Fruit fly (Drosophila melanogaster) whole organism, prepupa: Measurements from ENCODE around the gene CG45073.

Experiments
- Blimp-1 ChIP-seq: fragments of 200-800 bp; sonication (Bioruptor generic); optimal IDR thresholded peaks from 3 replicates; lab custom pipeline; 2017; ENCODE audit warnings: missing biosample characterization, missing genetic modification characterization, mild to moderate bottlenecking, moderate library complexity, missing genetic modification reagents
- CG10631 ChIP-seq: fragments of 200-800 bp; sonication (Bioruptor generic); optimal IDR thresholded peaks from 2 replicates; lab custom pipeline; 2016; ENCODE audit warnings: missing biosample characterization, missing genetic modification characterization
- CG10669 ChIP-seq: fragments of 200-800 bp; sonication (Bioruptor generic); optimal IDR thresholded peaks from 3 replicates; lab custom pipeline; 2018; ENCODE audit warnings: missing biosample characterization, mild to moderate bottlenecking, missing genetic modification characterization, moderate library complexity
- CG11294 ChIP-seq: fragments of 200-800 bp; sonication (Bioruptor generic); IDR thresholded peaks from 2 replicates; pipeline ENCODE4 v1.3.6; 2022; ENCODE audit warnings: missing biosample characterization, missing genetic modification characterization
- CG11762 ChIP-seq: fragments of 200-800 bp; sonication (Bioruptor generic); optimal IDR thresholded peaks from 3 replicates; lab custom pipeline; 2016; ENCODE audit warnings: missing biosample characterization, missing genetic modification characterization; ENCODE audit not compliant: insufficient read depth
- CG11902 ChIP-seq: fragments of 200-800 bp; sonication (Bioruptor generic); optimal IDR thresholded peaks from 3 replicates; lab custom pipeline; 2016; ENCODE audit warnings: missing biosample characterization, missing genetic modification characterization
- CG15336 ChIP-seq: fragments of 200-800 bp; sonication (Bioruptor generic); IDR thresholded peaks from 2 replicates; pipeline ENCODE4 v1.3.6; 2022; ENCODE audit warnings: missing biosample characterization, missing genetic modification characterization
- CG1621 ChIP-seq: fragments of 200-800 bp; sonication (Bioruptor generic); optimal IDR thresholded peaks from 3 replicates; lab custom pipeline; 2018; ENCODE audit warnings: missing biosample characterization, mild to moderate bottlenecking, missing genetic modification characterization
- CG16779 ChIP-seq: fragments of 200-800 bp; sonication (Bioruptor generic); optimal IDR thresholded peaks from 3 replicates; lab custom pipeline; 2017; ENCODE audit warnings: missing biosample characterization, mild to moderate bottlenecking, missing genetic modification characterization
- CG3032 ChIP-seq: fragments of 200-800 bp; optimal IDR thresholded peaks from 2 replicates; lab custom pipeline; 2019; ENCODE audit warnings: missing biosample characterization, mild to moderate bottlenecking, missing genetic modification characterization, moderate library complexity
- CG31627 ChIP-seq: fragments of 200-800 bp; sonication (Bioruptor generic); optimal IDR thresholded peaks from 3 replicates; lab custom pipeline; 2016; ENCODE audit warnings: missing biosample characterization, missing genetic modification characterization
- CG32006 ChIP-seq: fragments of 200-800 bp; sonication (Bioruptor generic); optimal IDR thresholded peaks from 3 replicates; lab custom pipeline; 2017; ENCODE audit warnings: missing biosample characterization, mild to moderate bottlenecking, missing genetic modification characterization
- CG34406 ChIP-seq: fragments of 200-800 bp; sonication (Bioruptor generic); optimal IDR thresholded peaks from 3 replicates; lab custom pipeline; 2016; ENCODE audit warnings: missing biosample characterization, missing genetic modification characterization
- CG3919 ChIP-seq: fragments of 200-800 bp; sonication (Bioruptor generic); optimal IDR thresholded peaks from 3 replicates; lab custom pipeline; 2016; ENCODE audit warnings: missing biosample characterization, missing genetic modification characterization
- CG4318 ChIP-seq: fragments of 200-800 bp; sonication (Bioruptor generic); optimal IDR thresholded peaks from 3 replicates; lab custom pipeline; 2017; ENCODE audit warnings: missing biosample characterization, mild to moderate bottlenecking, missing genetic modification characterization
- CG6163 ChIP-seq: fragments of 200-800 bp; sonication (Bioruptor generic); IDR thresholded peaks from 3 replicates; pipeline ENCODE4 v1.3.6; 2022; ENCODE audit warnings: missing biosample characterization, missing genetic modification characterization
- CG6808 ChIP-seq: fragments of 200-800 bp; sonication (Bioruptor generic); optimal IDR thresholded peaks from 3 replicates; lab custom pipeline; 2017; ENCODE audit warnings: missing biosample characterization, missing genetic modification characterization, mild to moderate bottlenecking, moderate library complexity, missing genetic modification reagents
- CG7368 ChIP-seq: fragments of 200-800 bp; sonication (Bioruptor generic); optimal IDR thresholded peaks from 3 replicates; lab custom pipeline; 2016; ENCODE audit warnings: missing biosample characterization, missing genetic modification characterization
- CG8119 ChIP-seq: fragments of 200-800 bp; sonication (Bioruptor generic); IDR thresholded peaks from 3 replicates; pipeline ENCODE4 v1.3.6; 2022; ENCODE audit warnings: missing biosample characterization, missing genetic modification characterization
- CG8319 ChIP-seq: fragments of 200-800 bp; sonication (Bioruptor generic); optimal IDR thresholded peaks from 3 replicates; lab custom pipeline; 2016; ENCODE audit warnings: missing biosample characterization, missing genetic modification characterization
- CG8632 ChIP-seq: fragments of 200-800 bp; sonication (Bioruptor generic); optimal IDR thresholded peaks from 3 replicates; lab custom pipeline; 2016; ENCODE audit warnings: missing biosample characterization, missing genetic modification characterization
- CG9139 ChIP-seq: fragments of 200-800 bp; sonication (Bioruptor generic); optimal IDR thresholded peaks from 3 replicates; lab custom pipeline; 2017; ENCODE audit warnings: missing biosample characterization, mild to moderate bottlenecking, missing genetic modification characterization
- Eip75B ChIP-seq: fragments of 200-800 bp; sonication (Bioruptor generic); optimal IDR thresholded peaks from 3 replicates; lab custom pipeline; 2016; ENCODE audit warnings: missing biosample characterization, missing genetic modification characterization
- Eip78C ChIP-seq: fragments of 200-800 bp; sonication (Bioruptor generic); peaks from one replicate; lab custom pipeline; 2016; ENCODE audit warnings: missing biosample characterization, missing genetic modification characterization
- Eip93F ChIP-seq: fragments of 200-800 bp; sonication (Bioruptor generic); optimal IDR thresholded peaks from 2 replicates; lab custom pipeline; 2016; ENCODE audit warnings: missing biosample characterization, mild to moderate bottlenecking, missing genetic modification characterization
- Ets21C ChIP-seq: fragments of 200-800 bp; sonication (Bioruptor generic); optimal IDR thresholded peaks from 3 replicates; lab custom pipeline; 2016; ENCODE audit warnings: missing biosample characterization, missing genetic modification characterization
- Ets96B ChIP-seq: fragments of 200-800 bp; optimal IDR thresholded peaks from 2 replicates; lab custom pipeline; 2019; ENCODE audit warnings: missing biosample characterization, mild to moderate bottlenecking, missing genetic modification characterization, moderate library complexity
- Gug ChIP-seq: fragments of 200-800 bp; sonication (Bioruptor generic); IDR thresholded peaks from 2 replicates; pipeline ENCODE4 v1.3.6; 2022; ENCODE audit warnings: missing biosample characterization, missing genetic modification characterization
- Hr39 ChIP-seq: fragments of 200-800 bp; sonication (Bioruptor generic); optimal IDR thresholded peaks from 2 replicates; lab custom pipeline; 2016; ENCODE audit warnings: missing biosample characterization, missing genetic modification characterization
- Lpt ChIP-seq: fragments of 200-800 bp; sonication (Bioruptor generic); optimal IDR thresholded peaks from 3 replicates; lab custom pipeline; 2016; ENCODE audit warnings: missing biosample characterization, missing genetic modification characterization
- Met ChIP-seq: fragments of 200-800 bp; sonication (Bioruptor generic); optimal IDR thresholded peaks from 3 replicates; lab custom pipeline; 2016; ENCODE audit warnings: missing biosample characterization, missing genetic modification characterization
- OdsH ChIP-seq: fragments of 200-800 bp; sonication (Bioruptor generic); optimal IDR thresholded peaks from 3 replicates; lab custom pipeline; 2016; ENCODE audit warnings: missing biosample characterization, missing genetic modification characterization
- Smox ChIP-seq: fragments of 200-800 bp; sonication (Bioruptor generic); optimal IDR thresholded peaks from 3 replicates; lab custom pipeline; 2016; ENCODE audit warnings: missing biosample characterization, missing genetic modification characterization
- Sox102F ChIP-seq: fragments of 200-800 bp; sonication (Bioruptor generic); optimal IDR thresholded peaks from 2 replicates; lab custom pipeline; 2016; ENCODE audit warnings: missing biosample characterization, mild to moderate bottlenecking, missing genetic modification characterization
- Sox14 ChIP-seq: fragments of 200-800 bp; sonication (Bioruptor generic); optimal IDR thresholded peaks from 3 replicates; lab custom pipeline; 2016; ENCODE audit warnings: missing biosample characterization, missing genetic modification characterization
- Sox15 ChIP-seq: fragments of 200-800 bp; sonication (Bioruptor generic); optimal IDR thresholded peaks from 3 replicates; lab custom pipeline; 2016; ENCODE audit warnings: missing biosample characterization, missing genetic modification characterization
- achi ChIP-seq: fragments of 200-800 bp; sonication (Bioruptor generic); optimal IDR thresholded peaks from 3 replicates; lab custom pipeline; 2016; ENCODE audit warnings: missing biosample characterization, missing genetic modification characterization
- acj6 ChIP-seq: fragments of 200-800 bp; sonication (Bioruptor generic); optimal IDR thresholded peaks from 3 replicates; lab custom pipeline; 2016; ENCODE audit warnings: missing biosample characterization, missing genetic modification characterization
- dac ChIP-seq: fragments of 200-800 bp; sonication (Bioruptor generic); optimal IDR thresholded peaks from 2 replicates; lab custom pipeline; 2017; ENCODE audit warnings: missing biosample characterization, mild to moderate bottlenecking, missing genetic modification characterization
- dsx ChIP-seq: fragments of 200-800 bp; optimal IDR thresholded peaks from 3 replicates; lab custom pipeline; 2019; ENCODE audit warnings: missing biosample characterization, mild to moderate bottlenecking, missing genetic modification characterization, moderate library complexity; ENCODE audit not compliant: poor library complexity, severe bottlenecking
- esn ChIP-seq: fragments of 200-800 bp; sonication (Bioruptor generic); optimal IDR thresholded peaks from 2 replicates; lab custom pipeline; 2016; ENCODE audit warnings: missing biosample characterization, mild to moderate bottlenecking, missing genetic modification characterization, moderate library complexity
- fd85E ChIP-seq: fragments of 200-800 bp; sonication (Bioruptor generic); optimal IDR thresholded peaks from 3 replicates; lab custom pipeline; 2016; ENCODE audit warnings: missing biosample characterization, missing genetic modification characterization
- fkh ChIP-seq: fragments of 200-800 bp; sonication (Bioruptor generic); optimal IDR thresholded peaks from 3 replicates; lab custom pipeline; 2017; ENCODE audit warnings: missing biosample characterization, mild to moderate bottlenecking, missing genetic modification characterization, moderate library complexity
- lz ChIP-seq: fragments of 200-800 bp; sonication (Bioruptor generic); optimal IDR thresholded peaks from 3 replicates; lab custom pipeline; 2016; ENCODE audit warnings: missing biosample characterization, missing genetic modification characterization
- net ChIP-seq: fragments of 200-800 bp; sonication (Bioruptor generic); optimal IDR thresholded peaks from 3 replicates; lab custom pipeline; 2016; ENCODE audit warnings: missing biosample characterization, missing genetic modification characterization
- pdm3 ChIP-seq: fragments of 200-800 bp; sonication (Bioruptor generic); optimal IDR thresholded peaks from 3 replicates; lab custom pipeline; 2016; ENCODE audit warnings: missing biosample characterization, missing genetic modification characterization
- salr ChIP-seq, 2 experiments: fragments of 200-800 bp; sonication (Bioruptor generic); optimal IDR thresholded peaks; 3 replicates each; lab custom pipeline; 2016 to 2018; ENCODE audit warnings: missing biosample characterization in 2 of 2, missing genetic modification characterization in 2 of 2, mild to moderate bottlenecking in 1 of 2
- spab ChIP-seq: fragments of 200-800 bp; sonication (Bioruptor generic); optimal IDR thresholded peaks from 2 replicates; lab custom pipeline; 2017; ENCODE audit warnings: missing biosample characterization, mild to moderate bottlenecking, missing genetic modification characterization, missing genetic modification reagents
- topi ChIP-seq: fragments of 200-800 bp; sonication (Bioruptor generic); optimal IDR thresholded peaks from 3 replicates; lab custom pipeline; 2016; ENCODE audit warnings: missing biosample characterization, missing genetic modification characterization
- vri ChIP-seq: fragments of 200-800 bp; sonication (Bioruptor generic); optimal IDR thresholded peaks from 3 replicates; lab custom pipeline; 2016; ENCODE audit warnings: missing biosample characterization, mild to moderate bottlenecking, missing genetic modification characterization

The CG45073 gene

DNA sequence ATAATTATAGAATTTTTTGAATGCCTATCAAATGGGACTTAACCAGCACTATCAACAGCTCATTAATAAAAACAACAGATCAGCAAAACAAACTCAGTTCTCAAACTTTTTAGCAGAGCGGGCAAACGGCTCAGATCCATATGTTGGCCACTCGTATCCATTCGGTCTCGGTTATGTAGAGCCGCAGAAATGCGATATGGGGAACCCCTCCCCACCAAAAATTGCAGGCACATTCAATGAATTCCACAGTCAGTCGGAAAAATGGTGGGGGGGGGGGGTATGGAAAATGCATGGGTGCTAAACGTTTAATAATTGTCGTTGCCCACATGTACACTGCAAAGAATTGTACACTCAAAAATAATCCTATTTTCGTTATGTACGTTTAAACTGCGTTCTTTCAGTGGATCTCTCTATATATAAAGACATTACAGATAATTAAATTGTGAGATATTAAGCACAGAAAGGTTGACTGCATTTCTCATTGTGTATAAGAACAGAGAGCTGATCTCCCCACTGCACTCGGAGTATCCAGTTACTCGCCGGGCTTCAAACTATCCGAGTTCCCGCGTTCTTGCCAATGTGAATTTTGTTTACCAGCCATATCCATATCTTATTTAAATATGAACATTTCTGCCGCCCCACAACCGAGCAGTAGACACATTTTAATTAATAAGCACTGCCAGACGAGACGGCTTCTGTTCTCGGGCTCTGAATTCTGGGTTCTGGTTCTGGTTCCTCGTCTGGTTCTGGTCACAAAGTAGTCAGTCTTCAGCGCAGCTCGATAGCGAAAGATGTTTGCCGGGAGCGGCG, 27.0 kb upstream of the CG45073 start, which contains the start of gene CG15529:
Gene CG15529, plus strand, starts transcription at position 760 of the 810 bp plus-strand sequence.
- TF ChIP-seq acj6 (GFP tag; lab: Kevin White, UChicago) (peak; percentile 68), lz (GFP tag; lab: Kevin White, UChicago) (peak; percentile 26), CG6808 (peak; percentile 74), CG8119 (GFP tag; lab: Robert Waterston, UW) (peak; percentile 76), fkh (GFP tag; lab: Kevin White, UChicago) (no peak), CG31627 (GFP tag; lab: Kevin White, UChicago) (peak; percentile 26), OdsH (GFP tag; lab: Kevin White, UChicago) (peak; percentile 56), Met (GFP tag; lab: Kevin White, UChicago) (no peak), achi (GFP tag; lab: Kevin White, UChicago) (peak; percentile 57), fd85E (GFP tag; lab: Kevin White, UChicago) (no peak), CG10669 (GFP tag; lab: Kevin White, UChicago) (peak; percentile 72), CG3919 (peak; percentile 69), CG4318 (GFP tag; lab: Kevin White, UChicago) (no peak), esn (GFP tag; lab: Kevin White, UChicago) (peak; percentile 41), CG9139 (GFP tag; lab: Kevin White, UChicago) (peak; percentile 57), CG11902 (GFP tag; lab: Kevin White, UChicago) (peak; percentile 25), salr (GFP tag; optimal IDR thresholded peaks at IDR 0.05; lab: Kevin White, UChicago) (peak; percentile 40 to 51), Sox15 (GFP tag; lab: Kevin White, UChicago) (peak; percentile 43), Lpt (GFP tag; lab: Kevin White, UChicago) (peak; percentile 31), Gug (GFP tag; lab: Robert Waterston, UW) (peak; percentile 73), CG11294 (GFP tag; lab: Robert Waterston, UW) (peak; percentile 72), CG1621 (tag; lab: Kevin White, UChicago) (peak; percentile 51), CG10631 (GFP tag; lab: Kevin White, UChicago) (peak; percentile 58), vri (GFP tag; lab: Kevin White, UChicago) (no peak), CG32006 (GFP tag; lab: Kevin White, UChicago) (peak; percentile 61), CG15336 (peak; percentile 79), CG8632 (GFP tag; lab: Kevin White, UChicago) (peak; percentile 51), Sox102F (GFP tag; lab: Kevin White, UChicago) (peak; percentile 20), topi (GFP tag; lab: Kevin White, UChicago) (no peak), net (peak; percentile 53), Eip75B (GFP tag; lab: Kevin White, UChicago) (peak; percentile 41), Blimp-1 (GFP tag; lab: Kevin White, UChicago) (no peak), pdm3 (GFP tag; lab: Kevin White, UChicago) (peak; percentile 60), CG34406 (GFP tag; lab: Kevin White, UChicago) (peak; percentile 56), CG6163 (GFP tag; lab: Robert Waterston, UW) (peak; percentile 87), spab (peak; percentile 68), Smox (peak; percentile 25), dsx (peak; percentile 51), Sox14 (GFP tag; lab: Kevin White, UChicago) (peak; percentile 52), Hr39 (GFP tag; lab: Kevin White, UChicago) (peak; percentile 27), CG7368 (GFP tag; lab: Kevin White, UChicago) (peak; percentile 16), Eip78C (peak; percentile 83), dac (GFP tag; lab: Kevin White, UChicago) (peak; percentile 7), Eip93F (no peak), Ets96B (tag; lab: Kevin White, UChicago) (peak; percentile 66), CG3032 (peak; percentile 77), CG8319 (GFP tag; lab: Kevin White, UChicago) (peak; percentile 29), CG11762 (GFP tag; lab: Kevin White, UChicago) (peak; percentile 38), CG16779 (tag; lab: Kevin White, UChicago) (no peak), Ets21C (peak; percentile 5)
